Worm (Caenorhabditis elegans) whole organism, L4/young adult: ENCODE results near the gene Y37H2A.7.

Source experiments
- W03F9.2 ChIP-seq: fragments of 150-350 bp; optimal IDR thresholded peaks from 2 replicates; lab custom pipeline; 2014; ENCODE audit warnings: missing biosample characterization, missing genetic modification characterization
- dao-5 ChIP-seq: sonication (generic microtip); optimal IDR thresholded peaks from 2 replicates; lab custom pipeline; 2016; ENCODE audit warnings: missing genotype, missing genetic modification characterization, moderate library complexity, missing compliant biosample characterization
- him-1 ChIP-seq: sonication (generic microtip); optimal IDR thresholded peaks from 2 replicates; lab custom pipeline; 2016; ENCODE audit warnings: missing genotype, missing genetic modification reagents, missing genetic modification characterization, missing compliant biosample characterization

- TF ChIP-seq dao-5 (tag; lab: Kevin White, UChicago) (no peak), him-1 (tag; lab: Kevin White, UChicago) (no peak), W03F9.2 (no peak)
These were observed 28.3 kb upstream of the Y37H2A.7 start, which contains the start of gene C14A6.12 for ce11 chrV:18162568-18162967.
